Worm (Caenorhabditis elegans): ENCODE results near the gene B0198.3.

Gene B0198.3

ce11 chrX:12093043-12093442 lies 36.2 kb upstream of the B0198.3 start, which contains the start of gene W03G11.4:
TSS of gene W03G11.4 (minus strand) at chrX:12093143.
- TF ChIP-seq rnt-1 (tag; optimal IDR thresholded peaks at IDR 0.05) (no peak), sox-2 (GFP tag; IDR thresholded peaks at IDR 0.05) (no peak), pha-4 (tag; optimal IDR thresholded peaks at IDR 0.05) (no peak), hlh-13 (GFP tag; optimal IDR thresholded peaks at IDR 0.05) (no peak)

DNA sequence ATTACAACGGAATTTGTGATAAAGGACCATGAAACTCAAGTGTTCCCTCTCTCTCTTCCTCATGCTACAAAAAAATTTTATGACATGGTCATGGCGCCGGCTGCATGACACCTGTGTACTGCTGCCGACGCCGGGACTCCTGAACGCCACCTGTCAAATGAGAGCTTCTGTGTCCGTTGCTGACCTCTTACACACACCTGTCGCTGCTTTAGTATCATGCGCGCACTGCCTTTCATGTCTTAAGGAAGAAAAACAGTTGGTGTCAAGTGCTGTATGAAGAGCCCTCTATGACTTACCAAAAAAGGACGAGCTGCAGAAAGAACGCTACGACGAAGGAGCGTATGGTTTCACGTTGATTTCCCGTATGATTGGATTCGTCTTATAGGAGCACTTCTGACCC lies 35.7 kb upstream of the B0198.3 start:
- TF ChIP-seq hlh-6 (tag; optimal IDR thresholded peaks at IDR 0.05) (no peak), zip-5 (tag; optimal IDR thresholded peaks at IDR 0.05) (no peak), sdc-2 (tag; optimal IDR thresholded peaks at IDR 0.05) (no peak), fkh-10 (GFP tag; optimal IDR thresholded peaks at IDR 0.05) (no peak), unc-3 (GFP tag; conservative IDR thresholded peaks at IDR 0.05) (no peak), unc-3 (tag; optimal IDR thresholded peaks at IDR 0.05) (no peak), ceh-19 (GFP tag; optimal IDR thresholded peaks at IDR 0.05) (no peak), T23F11.4 (GFP tag; optimal IDR thresholded peaks at IDR 0.05) (no peak)

DNA sequence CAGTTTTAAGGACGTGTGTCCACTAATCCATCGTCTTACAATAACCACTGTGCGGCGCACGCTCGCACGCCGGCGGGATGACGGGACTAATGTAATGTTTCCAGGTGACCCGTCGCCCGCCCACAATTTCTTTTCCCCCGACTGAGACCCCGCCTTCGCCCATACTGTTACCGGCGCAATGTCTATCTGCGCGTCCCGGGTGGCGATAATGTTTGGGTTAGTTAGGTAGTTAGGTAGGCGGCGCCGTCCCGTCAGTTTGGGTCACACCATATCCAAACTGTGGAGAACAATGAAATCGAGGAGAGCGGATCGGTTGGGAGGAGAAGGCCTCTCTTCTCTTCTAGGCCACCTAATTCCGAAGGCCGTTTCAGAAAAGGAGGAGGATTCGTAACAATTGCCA lies 29.4 kb upstream of the B0198.3 start:
- no peak for TF ChIP-seq T23F11.4 (GFP tag; optimal IDR thresholded peaks at IDR 0.05)
- peak; percentile 4 for TF ChIP-seq ceh-6 (GFP tag; optimal IDR thresholded peaks at IDR 0.05)
- TF ChIP-seq ceh-2 (tag; optimal IDR thresholded peaks at IDR 0.05), result no peak
- TF ChIP-seq ceh-34 (tag; optimal IDR thresholded peaks at IDR 0.05), result peak; percentile 4
- TF ChIP-seq ttx-3 (tag; optimal IDR thresholded peaks at IDR 0.05), result no peak
- TF ChIP-seq C08G9.2 (tag; optimal IDR thresholded peaks at IDR 0.05), result peak; percentile 19
- TF ChIP-seq npax-4 (tag; optimal IDR thresholded peaks at IDR 0.05), result no peak
- peak; percentile 15 for TF ChIP-seq nfya-1 (tag; optimal IDR thresholded peaks at IDR 0.05)
- TF ChIP-seq ceh-31 (tag; optimal IDR thresholded peaks at IDR 0.05), result peak; percentile 61
- TF ChIP-seq elt-4 (tag; optimal IDR thresholded peaks at IDR 0.05), result peak; percentile 78
- no peak for TF ChIP-seq tbx-2 (tag; optimal IDR thresholded peaks at IDR 0.05)

ce11 chrX:12082813-12083212 lies 25.9 kb upstream of the B0198.3 start:
- no peak for TF ChIP-seq unc-86 (tag; optimal IDR thresholded peaks at IDR 0.05)
- TF ChIP-seq unc-42 (tag; optimal IDR thresholded peaks at IDR 0.05), result peak; percentile 99
- TF ChIP-seq ceh-6 (GFP tag; optimal IDR thresholded peaks at IDR 0.05), result no peak
- no peak for TF ChIP-seq ceh-18 (tag; optimal IDR thresholded peaks at IDR 0.05)
- TF ChIP-seq ahr-1 (tag; optimal IDR thresholded peaks at IDR 0.05), result no peak
- peak; percentile 40 for TF ChIP-seq ceh-31 (tag; optimal IDR thresholded peaks at IDR 0.05)
- TF ChIP-seq elt-4 (tag; optimal IDR thresholded peaks at IDR 0.05), result peak; percentile 23
- peak; percentile 50 for TF ChIP-seq nfya-1 (tag; optimal IDR thresholded peaks at IDR 0.05)
- peak; percentile 86 for TF ChIP-seq ceh-14 (tag; optimal IDR thresholded peaks at IDR 0.05)
- no peak for TF ChIP-seq unc-55 (GFP tag; optimal IDR thresholded peaks at IDR 0.05)
- no peak for TF ChIP-seq hlh-8 (tag; optimal IDR thresholded peaks at IDR 0.05)

ce11 chrX:12081250-12081649 lies 24.4 kb upstream of the B0198.3 start:
- TF ChIP-seq unc-42 (tag; optimal IDR thresholded peaks at IDR 0.05) (peak; percentile 66), dve-1 (tag; optimal IDR thresholded peaks at IDR 0.05) (no peak)

ce11 chrX:12080581-12081162 lies 23.8 kb upstream of the B0198.3 start:
- peak; percentile 3 for TF ChIP-seq nfya-1 (tag; optimal IDR thresholded peaks at IDR 0.05)
- TF ChIP-seq pha-2 (tag; optimal IDR thresholded peaks at IDR 0.05), result no peak
- no peak for TF ChIP-seq F13H6.1 (tag; optimal IDR thresholded peaks at IDR 0.05)
- no peak for TF ChIP-seq tbx-7 (tag; optimal IDR thresholded peaks at IDR 0.05)
- peak; percentile 40 for TF ChIP-seq ceh-31 (tag; optimal IDR thresholded peaks at IDR 0.05)
